Worm (Caenorhabditis elegans) whole organism, L2 larva: ENCODE results near the gene F20G2.1.

Source experiments
- C34F6.9 ChIP-seq: fragments of 150-350 bp; optimal IDR thresholded peaks from 2 replicates; lab custom pipeline; 2014; ENCODE audit warnings: missing biosample characterization, missing genetic modification characterization
- F13H6.1 ChIP-seq: sonication (generic microtip); optimal IDR thresholded peaks from 2 replicates; lab custom pipeline; 2016; ENCODE audit warnings: missing genetic modification characterization, missing compliant biosample characterization
- R02D3.7 ChIP-seq: fragments of 150-350 bp; optimal IDR thresholded peaks from 2 replicates; lab custom pipeline; 2014; ENCODE audit warnings: missing biosample characterization, missing genetic modification characterization
- Y55F3AM.14 ChIP-seq: fragments of 200-800 bp; sonication (Bioruptor generic); optimal IDR thresholded peaks from 2 replicates; lab custom pipeline; 2018; ENCODE audit warnings: mild to moderate bottlenecking, missing genetic modification characterization, missing compliant biosample characterization
- ZK546.5 ChIP-seq: sonication (generic microtip); optimal IDR thresholded peaks from 2 replicates; lab custom pipeline; 2017; ENCODE audit warnings: missing biosample characterization, missing genetic modification characterization
- alr-1 ChIP-seq: fragments of 150-350 bp; optimal IDR thresholded peaks from 2 replicates; lab custom pipeline; 2014; ENCODE audit warnings: missing biosample characterization, missing genetic modification characterization
- ama-1 ChIP-seq: fragments of 150-350 bp; optimal IDR thresholded peaks from 2 replicates; lab custom pipeline; 2018; ENCODE audit warnings: inconsistent platforms
- blmp-1 ChIP-seq: sonication (generic microtip); optimal IDR thresholded peaks from 2 replicates; lab custom pipeline; 2017; ENCODE audit warnings: missing genetic modification characterization, mild to moderate bottlenecking, missing compliant biosample characterization, antibody characterized with exemption, moderate library complexity; ENCODE audit not compliant: insufficient read depth
- ceh-16 ChIP-seq: fragments of 150-350 bp; optimal IDR thresholded peaks from 2 replicates; lab custom pipeline; 2014; ENCODE audit warnings: missing biosample characterization, missing genetic modification characterization
- dmd-4 ChIP-seq: sonication (generic microtip); optimal IDR thresholded peaks from 2 replicates; lab custom pipeline; 2017; ENCODE audit warnings: missing biosample characterization, missing genetic modification characterization
- elt-1 ChIP-seq: fragments of 150-350 bp; optimal IDR thresholded peaks from 2 replicates; lab custom pipeline; 2014; ENCODE audit warnings: missing biosample characterization, missing genetic modification characterization
- elt-3 ChIP-seq: sonication (generic microtip); optimal IDR thresholded peaks from 2 replicates; lab custom pipeline; 2017; ENCODE audit warnings: missing biosample characterization, missing genetic modification characterization
- fos-1 ChIP-seq: fragments of 150-350 bp; optimal IDR thresholded peaks from 2 replicates; lab custom pipeline; 2014; ENCODE audit warnings: missing biosample characterization, missing genetic modification characterization
- lin-11 ChIP-seq: fragments of 150-350 bp; sonication (generic microtip); optimal IDR thresholded peaks from 2 replicates; lab custom pipeline; 2014; ENCODE audit warnings: missing biosample characterization, missing genetic modification characterization, inconsistent platforms, mixed read lengths
- lin-13 ChIP-seq: fragments of 150-350 bp; optimal IDR thresholded peaks from 2 replicates; lab custom pipeline; 2014; ENCODE audit warnings: missing biosample characterization, missing genetic modification reagents, missing genetic modification characterization
- lsy-2 ChIP-seq, 2 experiments: fragments of 150-350 bp in 1 of 2; sonication (generic microtip) in 1 of 2; optimal IDR thresholded peaks; 2 replicates each; lab custom pipeline; 2014 to 2017; ENCODE audit warnings: missing biosample characterization in 2 of 2, missing genetic modification characterization in 2 of 2
- mab-5 ChIP-seq: fragments of 150-350 bp; optimal IDR thresholded peaks from 2 replicates; lab custom pipeline; 2014; ENCODE audit warnings: missing biosample characterization, missing genetic modification characterization
- mbf-1 ChIP-seq: sonication (generic microtip); optimal IDR thresholded peaks from 2 replicates; lab custom pipeline; 2017; ENCODE audit warnings: missing biosample characterization, missing genetic modification characterization
- mdl-1 ChIP-seq, 2 experiments: fragments of 150-350 bp in 1 of 2; sonication (generic microtip) in 1 of 2; optimal IDR thresholded peaks; 2 replicates each; lab custom pipeline; 2017; ENCODE audit warnings: missing biosample characterization in 2 of 2, missing genetic modification characterization in 2 of 2
- nhr-10 ChIP-seq: sonication (generic microtip); optimal IDR thresholded peaks from 2 replicates; lab custom pipeline; 2017; ENCODE audit warnings: missing biosample characterization, missing genetic modification characterization
- nhr-11 ChIP-seq: fragments of 150-350 bp; optimal IDR thresholded peaks from 2 replicates; lab custom pipeline; 2014; ENCODE audit warnings: missing biosample characterization, missing genetic modification characterization
- nhr-129 ChIP-seq: fragments of 150-350 bp; optimal IDR thresholded peaks from 2 replicates; lab custom pipeline; 2014; ENCODE audit warnings: missing biosample characterization, missing genetic modification characterization
- nhr-21 ChIP-seq: fragments of 150-350 bp; optimal IDR thresholded peaks from 2 replicates; lab custom pipeline; 2014; ENCODE audit warnings: missing biosample characterization, missing genetic modification characterization
- nhr-23 ChIP-seq: fragments of 150-350 bp; optimal IDR thresholded peaks from 2 replicates; lab custom pipeline; 2014; ENCODE audit warnings: missing biosample characterization, missing genetic modification reagents, missing genetic modification characterization
- nhr-237 ChIP-seq: fragments of 150-350 bp; optimal IDR thresholded peaks from 2 replicates; lab custom pipeline; 2014; ENCODE audit warnings: missing biosample characterization, missing genetic modification characterization
- nhr-25 ChIP-seq: fragments of 150-350 bp; sonication (generic microtip); optimal IDR thresholded peaks from 3 replicates; lab custom pipeline; 2014; ENCODE audit warnings: missing biosample characterization, missing genetic modification characterization
- nhr-6 ChIP-seq: fragments of 150-350 bp; optimal IDR thresholded peaks from 2 replicates; lab custom pipeline; 2014; ENCODE audit warnings: missing biosample characterization, missing genetic modification characterization
- nhr-77 ChIP-seq: fragments of 150-350 bp; optimal IDR thresholded peaks from 2 replicates; lab custom pipeline; 2014; ENCODE audit warnings: missing biosample characterization, missing genetic modification characterization
- peb-1 ChIP-seq: fragments of 150-350 bp; optimal IDR thresholded peaks from 2 replicates; lab custom pipeline; 2014; ENCODE audit warnings: missing biosample characterization, missing genetic modification characterization
- skn-1 ChIP-seq: sonication (generic microtip); optimal IDR thresholded peaks from 2 replicates; lab custom pipeline; 2017; ENCODE audit warnings: missing biosample characterization, missing genetic modification characterization
- sma-3 ChIP-seq: sonication (generic microtip); optimal IDR thresholded peaks from 2 replicates; lab custom pipeline; 2016; ENCODE audit warnings: missing genetic modification reagents, missing genetic modification characterization, missing compliant biosample characterization
- sma-9 ChIP-seq, 2 experiments: fragments of 150-350 bp in 1 of 2; sonication (generic microtip) in 1 of 2; optimal IDR thresholded peaks; 2 replicates each; lab custom pipeline; 2014 to 2016; ENCODE audit warnings: missing genetic modification characterization in 2 of 2, mild to moderate bottlenecking in 1 of 2, missing biosample characterization in 1 of 2, missing compliant biosample characterization in 1 of 2, missing genetic modification reagents in 1 of 2, moderate library complexity in 1 of 2
- snpc-4 ChIP-seq: fragments of 150-350 bp; optimal IDR thresholded peaks from 2 replicates; lab custom pipeline; 2014; ENCODE audit warnings: missing biosample characterization, missing genetic modification characterization
- unc-55 ChIP-seq: fragments of 150-350 bp; sonication (generic microtip); optimal IDR thresholded peaks from 3 replicates; lab custom pipeline; 2014; ENCODE audit warnings: missing biosample characterization, missing genetic modification reagents, missing genetic modification characterization
- unc-62 ChIP-seq: fragments of 150-350 bp; optimal IDR thresholded peaks from 2 replicates; lab custom pipeline; 2014; ENCODE audit warnings: missing biosample characterization, missing genetic modification reagents, missing genetic modification characterization
- zag-1 ChIP-seq: fragments of 150-350 bp; optimal IDR thresholded peaks from 2 replicates; lab custom pipeline; 2014; ENCODE audit warnings: missing biosample characterization, missing genetic modification characterization
- ztf-1 ChIP-seq: fragments of 200-800 bp; sonication (Bioruptor generic); conservative IDR thresholded peaks from 2 replicates; pipeline ENCODE4 v1.3.6; 2022; ENCODE audit warnings: missing genetic modification characterization, missing compliant biosample characterization
- ztf-11 ChIP-seq: sonication (generic microtip); optimal IDR thresholded peaks from 2 replicates; lab custom pipeline; 2017; ENCODE audit warnings: missing biosample characterization, missing genetic modification characterization
- ztf-4 ChIP-seq: fragments of 150-350 bp; optimal IDR thresholded peaks from 2 replicates; lab custom pipeline; 2014; ENCODE audit warnings: missing biosample characterization, missing genetic modification characterization

The F20G2.1 gene

ce11 chrV:13771209-13771608 lies 17.8 kb upstream of the F20G2.1 start, which contains the start of gene F20G2.5:
F20G2.5 (plus strand) TSS chrV:13771509.
- TF ChIP-seq sma-3 (GFP tag; lab: Kevin White, UChicago) = no peak
- peak; percentile 74 for TF ChIP-seq fos-1 (tag; lab: Kevin White, UChicago)

DNA sequence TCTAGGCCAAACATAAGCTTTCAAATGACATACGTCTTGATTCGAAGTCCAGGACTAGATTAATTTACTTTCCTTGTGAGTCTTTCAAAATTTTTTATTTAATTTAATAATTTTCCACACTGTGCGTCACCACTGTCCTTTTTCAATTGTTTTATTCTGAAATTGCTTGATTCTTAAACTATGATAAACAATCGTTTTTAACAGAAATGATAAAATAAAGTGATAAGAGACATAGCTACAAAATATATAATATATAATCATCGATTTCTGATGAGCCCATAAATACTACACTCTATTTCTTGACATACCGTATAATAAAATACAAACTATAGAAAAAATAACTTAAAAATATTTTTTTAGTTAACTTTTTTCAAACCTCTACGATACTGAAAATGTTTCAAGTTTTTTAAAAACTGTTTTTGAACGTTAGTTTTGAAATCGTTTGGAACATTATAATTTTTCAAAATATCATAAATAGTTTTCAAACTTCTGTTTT lies 15.6 kb upstream of the F20G2.1 start, which contains the start of gene nas-24:
TSS of gene nas-24 (plus strand) at position 446 of the 496 bp plus-strand sequence.
- TF ChIP-seq fos-1 (tag; lab: Kevin White, UChicago) (peak; percentile 78), nhr-129 (tag; lab: Kevin White, UChicago) (no peak)
- TF ChIP-seq, all 48 proteins: peak for 1

- TF ChIP-seq nhr-6 = no peak
- TF ChIP-seq ztf-11 (tag; lab: Kevin White, UChicago) = no peak
- no peak for TF ChIP-seq alr-1 (tag; lab: Kevin White, UChicago)
- no peak for TF ChIP-seq nhr-77
- TF ChIP-seq blmp-1 (tag; lab: Kevin White, UChicago) = no peak
- TF ChIP-seq nhr-11 (tag; lab: Kevin White, UChicago) = no peak
- no peak for TF ChIP-seq zag-1 (tag; lab: Kevin White, UChicago)
- no peak for TF ChIP-seq nhr-237 (tag; lab: Kevin White, UChicago)
- TF ChIP-seq ZK546.5 (tag; lab: Kevin White, UChicago) = no peak
- no peak for TF ChIP-seq mdl-1 (tag; optimal IDR thresholded peaks at IDR 0.05; lab: Kevin White, UChicago)
- TF ChIP-seq sma-9 (GFP tag; optimal IDR thresholded peaks at IDR 0.05; lab: Kevin White, UChicago) = no peak
- TF ChIP-seq sma-9 (tag; optimal IDR thresholded peaks at IDR 0.05; lab: Kevin White, UChicago) = no peak
- no peak for TF ChIP-seq sma-3 (GFP tag; lab: Kevin White, UChicago)
- no peak for TF ChIP-seq nhr-21 (tag; lab: Kevin White, UChicago)
- no peak for TF ChIP-seq Y55F3AM.14
- no peak for TF ChIP-seq ztf-4
- TF ChIP-seq ceh-16 (tag; lab: Kevin White, UChicago) = no peak
- no peak for TF ChIP-seq lin-13 (GFP tag; lab: Kevin White, UChicago)
- TF ChIP-seq C34F6.9 (tag; lab: Kevin White, UChicago) = no peak
- TF ChIP-seq nhr-129 (tag; lab: Kevin White, UChicago) = no peak
These were observed 15.0 kb upstream of the F20G2.1 start, which contains the start of gene F20G2.3 for ce11 chrV:13768388-13768787. F20G2.3 (minus strand) TSS chrV:13768488.

DNA sequence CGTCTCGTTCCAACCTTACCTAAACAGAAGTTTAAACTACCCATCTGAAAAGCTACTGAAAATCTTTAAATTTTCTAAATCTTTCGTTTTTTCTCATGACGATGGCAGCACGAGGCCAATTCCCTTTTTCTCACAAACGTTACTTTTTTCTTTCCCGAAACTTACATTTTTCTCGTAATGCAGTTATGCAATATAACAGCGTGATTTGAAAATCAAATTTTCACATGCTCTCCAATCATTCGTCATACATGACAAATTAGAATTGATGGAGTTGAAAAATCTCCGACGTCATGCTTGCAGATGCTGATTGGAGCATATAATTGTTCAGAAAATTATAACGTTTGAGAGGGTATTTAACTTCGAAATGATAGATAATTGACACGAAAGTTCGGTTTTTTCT lies 10.3 kb upstream of the F20G2.1 start:
- no peak for TF ChIP-seq ama-1 (lab: Kevin White, UChicago)
- peak; percentile 11 for TF ChIP-seq nhr-21 (tag; lab: Kevin White, UChicago)
- TF ChIP-seq lsy-2 (tag; optimal IDR thresholded peaks at IDR 0.05; lab: Kevin White, UChicago) = peak in 1 of 2 experiments; percentile 11

- TF ChIP-seq alr-1 (tag; lab: Kevin White, UChicago) = no peak
- peak; percentile 33 for TF ChIP-seq lin-11 (tag; lab: Kevin White, UChicago)
- no peak for TF ChIP-seq sma-3 (GFP tag; lab: Kevin White, UChicago)
- TF ChIP-seq nhr-25 = no peak
- no peak for TF ChIP-seq dmd-4 (tag; lab: Kevin White, UChicago)
- TF ChIP-seq lin-13 (GFP tag; lab: Kevin White, UChicago) = no peak
- TF ChIP-seq nhr-129 (tag; lab: Kevin White, UChicago) = no peak
These were observed 9.2 kb upstream of the F20G2.1 start, which contains the start of gene F20G2.6 for ce11 chrV:13762426-13763127. F20G2.6 (plus strand) TSS chrV:13763077.

- TF ChIP-seq snpc-4 (peak; percentile 1), elt-3 (no peak), ZK546.5 (tag; lab: Kevin White, UChicago) (no peak), ceh-16 (tag; lab: Kevin White, UChicago) (no peak), nhr-6 (no peak), lin-11 (tag; lab: Kevin White, UChicago) (no peak), C34F6.9 (tag; lab: Kevin White, UChicago) (peak; percentile 76), skn-1 (tag; lab: Kevin White, UChicago) (peak; percentile 37), F13H6.1 (tag; lab: Kevin White, UChicago) (no peak), nhr-10 (tag; lab: Kevin White, UChicago) (no peak), sma-3 (GFP tag; lab: Kevin White, UChicago) (no peak), nhr-237 (tag; lab: Kevin White, UChicago) (no peak), unc-62 (no peak), fos-1 (tag; lab: Kevin White, UChicago) (peak; percentile 39), elt-1 (tag; lab: Kevin White, UChicago) (no peak), nhr-129 (tag; lab: Kevin White, UChicago) (no peak), R02D3.7 (tag; lab: Kevin White, UChicago) (no peak), nhr-23 (tag; lab: Kevin White, UChicago) (no peak), lsy-2 (tag; optimal IDR thresholded peaks at IDR 0.05; lab: Kevin White, UChicago) (peak in 1 of 2 experiments; percentile 60), peb-1 (tag; lab: Kevin White, UChicago) (no peak), unc-55 (GFP tag; lab: Kevin White, UChicago) (peak; percentile 94), mbf-1 (tag; lab: Kevin White, UChicago) (no peak), mab-5 (no peak), ztf-1 (GFP tag; lab: Robert Waterston, UW) (no peak), alr-1 (tag; lab: Kevin White, UChicago) (no peak), dmd-4 (tag; lab: Kevin White, UChicago) (no peak)
These were observed 4.0 kb upstream of the F20G2.1 start for ce11 chrV:13757349-13757748.
